Fruit fly (Drosophila melanogaster) whole organism, prepupa: ENCODE data around the gene CG44271.

Source experiments
- CG10669 ChIP-seq: fragments of 200-800 bp; sonication (Bioruptor generic); optimal IDR thresholded peaks from 3 replicates; lab custom pipeline; 2018; ENCODE audit warnings: missing biosample characterization, mild to moderate bottlenecking, missing genetic modification characterization, moderate library complexity
- CG31627 ChIP-seq: fragments of 200-800 bp; sonication (Bioruptor generic); optimal IDR thresholded peaks from 3 replicates; lab custom pipeline; 2016; ENCODE audit warnings: missing biosample characterization, missing genetic modification characterization
- Smox ChIP-seq: fragments of 200-800 bp; sonication (Bioruptor generic); optimal IDR thresholded peaks from 3 replicates; lab custom pipeline; 2016; ENCODE audit warnings: missing biosample characterization, missing genetic modification characterization
- Sox102F ChIP-seq: fragments of 200-800 bp; sonication (Bioruptor generic); optimal IDR thresholded peaks from 2 replicates; lab custom pipeline; 2016; ENCODE audit warnings: missing biosample characterization, mild to moderate bottlenecking, missing genetic modification characterization
- dac ChIP-seq: fragments of 200-800 bp; sonication (Bioruptor generic); optimal IDR thresholded peaks from 2 replicates; lab custom pipeline; 2017; ENCODE audit warnings: missing biosample characterization, mild to moderate bottlenecking, missing genetic modification characterization
- net ChIP-seq: fragments of 200-800 bp; sonication (Bioruptor generic); optimal IDR thresholded peaks from 3 replicates; lab custom pipeline; 2016; ENCODE audit warnings: missing biosample characterization, missing genetic modification characterization
- pdm3 ChIP-seq: fragments of 200-800 bp; sonication (Bioruptor generic); optimal IDR thresholded peaks from 3 replicates; lab custom pipeline; 2016; ENCODE audit warnings: missing biosample characterization, missing genetic modification characterization
- salr ChIP-seq, 2 experiments: fragments of 200-800 bp; sonication (Bioruptor generic); optimal IDR thresholded peaks; 3 replicates each; lab custom pipeline; 2016 to 2018; ENCODE audit warnings: missing biosample characterization in 2 of 2, missing genetic modification characterization in 2 of 2, mild to moderate bottlenecking in 1 of 2
- svp ChIP-seq: fragments of 200-800 bp; sonication (Bioruptor generic); peaks from one replicate; lab custom pipeline; 2016; ENCODE audit warnings: missing biosample characterization, missing genetic modification characterization

DNA sequence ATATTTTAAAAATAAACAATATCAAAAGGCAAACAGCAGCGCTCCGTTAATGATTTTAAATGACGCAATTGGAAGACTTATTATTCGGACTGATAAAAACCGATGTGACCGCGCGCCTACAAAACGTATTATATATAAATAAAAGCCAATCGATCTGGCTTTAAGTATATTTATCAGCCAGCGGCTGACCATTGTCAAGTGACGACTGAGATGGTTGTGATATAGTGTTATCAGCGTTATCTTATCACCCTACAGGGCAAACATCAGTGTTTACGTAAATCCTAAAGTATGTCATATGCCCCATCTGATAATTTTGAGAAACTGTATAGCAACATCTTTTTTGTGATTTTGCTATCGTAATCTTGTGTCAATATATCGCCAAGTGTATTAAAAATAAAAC is 41.6 kb upstream of the CG44271 start:
- TF ChIP-seq Smox, result no peak
- TF ChIP-seq CG31627 (GFP tag; lab: Kevin White, UChicago), result no peak
- TF ChIP-seq net (GFP tag; lab: Kevin White, UChicago), result no peak
- TF ChIP-seq svp (GFP tag; lab: Kevin White, UChicago), result peak; percentile 79
- TF ChIP-seq dac (GFP tag; lab: Kevin White, UChicago), result no peak
- no peak for TF ChIP-seq pdm3 (GFP tag; lab: Kevin White, UChicago)
- no peak for TF ChIP-seq CG10669 (GFP tag; lab: Kevin White, UChicago)
- no peak for TF ChIP-seq salr (GFP tag; optimal IDR thresholded peaks at IDR 0.05; lab: Kevin White, UChicago)
- no peak for TF ChIP-seq Sox102F
